Worm (Caenorhabditis elegans): Measurements from ENCODE around the gene C12D5.4.

The C12D5.4 gene

ce11 chrV:7672258-7672657 lies at the start of gene C12D5.4:
Gene C12D5.4, plus strand, starts transcription at chrV:7672558.
- no peak for TF ChIP-seq snpc-4 (tag; optimal IDR thresholded peaks at IDR 0.05)
- no peak for TF ChIP-seq bed-3 (GFP tag; optimal IDR thresholded peaks at IDR 0.05)
- no peak for TF ChIP-seq sem-2 (GFP tag; optimal IDR thresholded peaks at IDR 0.05)
- no peak for TF ChIP-seq M03D4.4 (tag; optimal IDR thresholded peaks at IDR 0.05)
- no peak for TF ChIP-seq nhr-237 (tag; optimal IDR thresholded peaks at IDR 0.05)
- TF ChIP-seq ceh-83 (GFP tag; optimal IDR thresholded peaks at IDR 0.05): no peak
- no peak for TF ChIP-seq ztf-11 (tag; optimal IDR thresholded peaks at IDR 0.05)
- TF ChIP-seq mls-2 (tag; optimal IDR thresholded peaks at IDR 0.05): no peak

ce11 chrV:7624152-7624551 lies 48.2 kb upstream of the C12D5.4 start, which contains the start of gene C50E3.13:
Gene C50E3.13, minus strand, starts transcription at chrV:7624252.
- TF ChIP-seq ztf-11 (tag; optimal IDR thresholded peaks at IDR 0.05) (no peak), mls-2 (tag; optimal IDR thresholded peaks at IDR 0.05) (no peak), zip-8 (tag; optimal IDR thresholded peaks at IDR 0.05) (no peak), elt-1 (tag; optimal IDR thresholded peaks at IDR 0.05; ENCODE audit: borderline replicate concordance, insufficient read depth) (no peak), unc-120 (tag; optimal IDR thresholded peaks at IDR 0.05; ENCODE audit: poor library complexity, severe bottlenecking) (no peak), nhr-237 (tag; optimal IDR thresholded peaks at IDR 0.05) (no peak), blmp-1 (tag; optimal IDR thresholded peaks at IDR 0.05) (no peak), ceh-39 (tag; optimal IDR thresholded peaks at IDR 0.05) (no peak), ceh-83 (GFP tag; optimal IDR thresholded peaks at IDR 0.05) (no peak), tbx-8 (GFP tag; optimal IDR thresholded peaks at IDR 0.05) (no peak), elt-3 (tag; optimal IDR thresholded peaks at IDR 0.05) (no peak), ceh-43 (GFP tag; optimal IDR thresholded peaks at IDR 0.05) (no peak), snpc-4 (tag; optimal IDR thresholded peaks at IDR 0.05) (no peak), ces-1 (GFP tag; optimal IDR thresholded peaks at IDR 0.05) (no peak), drap-1 (GFP tag; optimal IDR thresholded peaks at IDR 0.05) (no peak), nhr-76 (tag; optimal IDR thresholded peaks at IDR 0.05) (no peak), cnd-1 (tag; optimal IDR thresholded peaks at IDR 0.05) (no peak), nhr-28 (tag; optimal IDR thresholded peaks at IDR 0.05) (no peak)

ce11 chrV:7624652-7625051 lies 47.7 kb upstream of the C12D5.4 start, which contains the start of gene grsp-4:
Gene grsp-4, plus strand, starts transcription at chrV:7624952.
- TF ChIP-seq tbx-8 (GFP tag; optimal IDR thresholded peaks at IDR 0.05) (no peak), ceh-43 (GFP tag; optimal IDR thresholded peaks at IDR 0.05) (no peak), nhr-12 (tag; optimal IDR thresholded peaks at IDR 0.05) (no peak), M03D4.4 (tag; optimal IDR thresholded peaks at IDR 0.05) (no peak), lsy-2 (tag; optimal IDR thresholded peaks at IDR 0.05) (no peak), mab-5 (tag; optimal IDR thresholded peaks at IDR 0.05) (no peak), elt-1 (tag; optimal IDR thresholded peaks at IDR 0.05; ENCODE audit: borderline replicate concordance, insufficient read depth) (no peak), unc-62 (GFP tag; optimal IDR thresholded peaks at IDR 0.05) (no peak), sem-2 (GFP tag; optimal IDR thresholded peaks at IDR 0.05) (no peak), flh-1 (GFP tag; optimal IDR thresholded peaks at IDR 0.05) (no peak), nhr-2 (tag; optimal IDR thresholded peaks at IDR 0.05) (no peak), ham-2 (GFP tag; optimal IDR thresholded peaks at IDR 0.05) (no peak)

ce11 chrV:7626550-7626949 lies 45.8 kb upstream of the C12D5.4 start, which contains the start of gene F07C4.6:
Gene F07C4.6, plus strand, starts transcription at chrV:7626850.
- TF ChIP-seq tbx-8 (GFP tag; optimal IDR thresholded peaks at IDR 0.05) (no peak), nhr-2 (tag; optimal IDR thresholded peaks at IDR 0.05) (no peak), unc-62 (GFP tag; optimal IDR thresholded peaks at IDR 0.05) (no peak), zip-8 (tag; optimal IDR thresholded peaks at IDR 0.05) (no peak), ceh-39 (tag; optimal IDR thresholded peaks at IDR 0.05) (no peak), hlh-1 (tag; optimal IDR thresholded peaks at IDR 0.05) (no peak), sptf-1 (tag; optimal IDR thresholded peaks at IDR 0.05) (no peak)

ce11 chrV:7629504-7629903 lies 42.9 kb upstream of the C12D5.4 start, which contains the start of gene srd-30:
Gene srd-30, plus strand, starts transcription at chrV:7629804.
- TF ChIP-seq lin-13 (tag; optimal IDR thresholded peaks at IDR 0.05): no peak
- TF ChIP-seq unc-120 (tag; optimal IDR thresholded peaks at IDR 0.05; ENCODE audit: poor library complexity, severe bottlenecking): no peak
- TF ChIP-seq unc-62 (GFP tag; optimal IDR thresholded peaks at IDR 0.05): no peak
- no peak for TF ChIP-seq elt-1 (tag; optimal IDR thresholded peaks at IDR 0.05; ENCODE audit: borderline replicate concordance, insufficient read depth)
- no peak for TF ChIP-seq ztf-11 (tag; optimal IDR thresholded peaks at IDR 0.05)
- no peak for TF ChIP-seq ham-2 (GFP tag; optimal IDR thresholded peaks at IDR 0.05)
- TF ChIP-seq mep-1 (tag; optimal IDR thresholded peaks at IDR 0.05): no peak
- TF ChIP-seq bed-3 (GFP tag; optimal IDR thresholded peaks at IDR 0.05): no peak
- no peak for TF ChIP-seq tbx-8 (GFP tag; optimal IDR thresholded peaks at IDR 0.05)
- no peak for TF ChIP-seq elt-3 (tag; optimal IDR thresholded peaks at IDR 0.05)
- TF ChIP-seq drap-1 (GFP tag; optimal IDR thresholded peaks at IDR 0.05): no peak
- no peak for TF ChIP-seq nhr-2 (tag; optimal IDR thresholded peaks at IDR 0.05)
- TF ChIP-seq sem-2 (GFP tag; optimal IDR thresholded peaks at IDR 0.05): no peak
- TF ChIP-seq ceh-83 (GFP tag; optimal IDR thresholded peaks at IDR 0.05): no peak

Measured in whole organism, mixed stage, embryonic.